Worm (Caenorhabditis elegans) whole organism, late embryonic: ENCODE results near the gene sel-10.

Experiments used
- ama-1 ChIP-seq: fragments of 150-350 bp; optimal IDR thresholded peaks from 2 replicates; lab custom pipeline; 2014
- ceh-31 ChIP-seq: sonication (generic microtip); optimal IDR thresholded peaks from 2 replicates; lab custom pipeline; 2016; ENCODE audit warnings: missing genetic modification characterization, missing compliant biosample characterization
- fkh-10 ChIP-seq: fragments of 150-350 bp; optimal IDR thresholded peaks from 2 replicates; lab custom pipeline; 2014; ENCODE audit warnings: missing biosample characterization, missing genetic modification reagents, missing genetic modification characterization
- hlh-13 ChIP-seq: fragments of 200-800 bp; sonication (Bioruptor generic); optimal IDR thresholded peaks from 2 replicates; lab custom pipeline; 2018; ENCODE audit warnings: mild to moderate bottlenecking, missing genetic modification characterization, missing compliant biosample characterization
- mec-3 ChIP-seq: sonication (generic microtip); optimal IDR thresholded peaks from 2 replicates; lab custom pipeline; 2016; ENCODE audit warnings: borderline replicate concordance, missing genetic modification characterization, missing compliant biosample characterization
- nhr-11 ChIP-seq: fragments of 150-350 bp; optimal IDR thresholded peaks from 2 replicates; lab custom pipeline; 2014; ENCODE audit warnings: missing biosample characterization, missing genetic modification characterization
- unc-3 ChIP-seq, 2 experiments: fragments of 200-800 bp in 1 of 2; sonication (Bioruptor generic) in 1 of 2; sonication (generic microtip) in 1 of 2; conservative IDR thresholded peaks in 1 of 2; optimal IDR thresholded peaks in 1 of 2; 2 replicates each; pipeline versions ENCODE4 v1.3.6 to Lab custom; 2016 to 2022; ENCODE audit warnings: missing compliant biosample characterization in 2 of 2, missing genetic modification characterization in 2 of 2, missing genetic modification reagents in 1 of 2

DNA sequence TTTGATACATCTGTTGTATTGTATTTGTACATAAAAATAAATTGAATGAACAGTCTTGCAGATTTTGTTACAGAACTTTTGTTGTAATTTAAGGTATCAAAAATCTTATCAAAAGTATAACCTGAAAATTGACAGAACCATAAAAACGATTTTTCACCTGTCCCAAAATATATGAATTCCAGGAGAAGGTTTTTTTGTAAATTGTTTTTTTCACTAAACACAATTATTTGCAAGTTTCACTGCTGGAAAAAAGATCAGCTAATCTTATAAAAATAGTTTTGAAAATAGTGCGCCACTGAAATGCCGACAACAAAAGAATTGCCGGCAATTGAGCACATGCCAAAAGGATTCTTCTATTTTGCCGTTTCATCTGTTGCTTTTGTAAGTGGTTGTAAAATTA is 24.0 kb downstream of the sel-10 start, which contains the start of gene srx-130:
- TF ChIP-seq ceh-31 (tag; lab: Kevin White, UChicago) (no peak), hlh-13 (GFP tag; lab: Kevin White, UChicago) (no peak), unc-3 (GFP tag; conservative IDR thresholded peaks at IDR 0.05; lab: Robert Waterston, UW) (no peak), unc-3 (tag; optimal IDR thresholded peaks at IDR 0.05; lab: Kevin White, UChicago) (no peak), ama-1 (lab: Kevin White, UChicago) (no peak), fkh-10 (GFP tag; lab: Kevin White, UChicago) (no peak), mec-3 (tag; lab: Kevin White, UChicago) (no peak), nhr-11 (tag; lab: Kevin White, UChicago) (no peak)
